Worm (Caenorhabditis elegans): ENCODE measurements around the gene C48B4.9.

Gene C48B4.9

DNA sequence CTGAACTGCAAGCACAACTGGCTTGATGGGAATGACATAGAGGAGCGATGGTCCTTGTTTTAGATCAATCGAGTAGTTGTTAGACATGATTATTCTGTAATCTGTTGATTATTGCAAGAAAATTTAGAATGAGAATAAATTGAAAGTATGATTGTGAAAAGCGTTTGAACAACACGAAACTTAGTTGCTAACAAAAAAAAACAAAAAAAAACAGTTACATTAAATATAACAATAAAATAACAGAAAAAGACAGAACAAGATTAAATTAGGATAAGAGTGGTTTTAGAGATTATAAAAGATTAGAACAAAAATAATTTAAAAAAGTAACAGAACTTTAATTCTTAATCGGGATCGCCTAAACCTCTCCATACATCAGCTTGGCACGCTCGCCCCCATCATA is at the start of gene C48B4.9:
Gene C48B4.9 (minus strand): TSS at position 101 of the 400 bp plus-strand sequence.
- no peak for TF ChIP-seq bed-3 (GFP tag; optimal IDR thresholded peaks at IDR 0.05)
- TF ChIP-seq mep-1 (tag; optimal IDR thresholded peaks at IDR 0.05), result no peak
- no peak for TF ChIP-seq cnd-1 (tag; optimal IDR thresholded peaks at IDR 0.05)
- TF ChIP-seq hlh-1 (tag; optimal IDR thresholded peaks at IDR 0.05), result no peak
- no peak for TF ChIP-seq tbx-8 (GFP tag; optimal IDR thresholded peaks at IDR 0.05)
- no peak for TF ChIP-seq ham-2 (GFP tag; optimal IDR thresholded peaks at IDR 0.05)
- TF ChIP-seq unc-39 (tag; optimal IDR thresholded peaks at IDR 0.05), result no peak
- no peak for TF ChIP-seq ceh-39 (tag; optimal IDR thresholded peaks at IDR 0.05)
- TF ChIP-seq unc-120 (tag; optimal IDR thresholded peaks at IDR 0.05; ENCODE audit: poor library complexity, severe bottlenecking), result no peak
- no peak for TF ChIP-seq ces-1 (GFP tag; optimal IDR thresholded peaks at IDR 0.05)
- no peak for TF ChIP-seq drap-1 (GFP tag; optimal IDR thresholded peaks at IDR 0.05)
- TF ChIP-seq elt-3 (tag; optimal IDR thresholded peaks at IDR 0.05), result no peak
- TF ChIP-seq mls-2 (tag; optimal IDR thresholded peaks at IDR 0.05), result no peak

- TF ChIP-seq nhr-237 (tag; optimal IDR thresholded peaks at IDR 0.05) (no peak), unc-62 (GFP tag; optimal IDR thresholded peaks at IDR 0.05) (no peak), zip-8 (tag; optimal IDR thresholded peaks at IDR 0.05) (no peak), ham-2 (GFP tag; optimal IDR thresholded peaks at IDR 0.05) (no peak), lin-32 (GFP tag; optimal IDR thresholded peaks at IDR 0.05) (no peak), unc-39 (tag; optimal IDR thresholded peaks at IDR 0.05) (no peak), lsy-2 (tag; optimal IDR thresholded peaks at IDR 0.05) (no peak), cnd-1 (tag; optimal IDR thresholded peaks at IDR 0.05) (no peak), snpc-4 (tag; optimal IDR thresholded peaks at IDR 0.05) (no peak), drap-1 (GFP tag; optimal IDR thresholded peaks at IDR 0.05) (no peak), tbx-8 (GFP tag; optimal IDR thresholded peaks at IDR 0.05) (no peak), pha-4 (tag; optimal IDR thresholded peaks at IDR 0.05) (no peak), ceh-83 (GFP tag; optimal IDR thresholded peaks at IDR 0.05) (no peak)
Observed at ce11 chrIII:9612097-9612496, 49.0 kb upstream of the C48B4.9 start, which contains the start of gene bbs-4. Gene bbs-4 (minus strand): TSS chrIII:9612197.

- TF ChIP-seq nhr-76 (tag; optimal IDR thresholded peaks at IDR 0.05) (no peak), lin-32 (GFP tag; optimal IDR thresholded peaks at IDR 0.05) (no peak), ceh-39 (tag; optimal IDR thresholded peaks at IDR 0.05) (no peak), nhr-237 (tag; optimal IDR thresholded peaks at IDR 0.05) (no peak), nhr-2 (tag; optimal IDR thresholded peaks at IDR 0.05) (no peak), zip-8 (tag; optimal IDR thresholded peaks at IDR 0.05) (no peak), mab-5 (tag; optimal IDR thresholded peaks at IDR 0.05) (no peak), elt-3 (tag; optimal IDR thresholded peaks at IDR 0.05) (no peak), lsy-2 (tag; optimal IDR thresholded peaks at IDR 0.05) (no peak)
Observed at ce11 chrIII:9608650-9609049, 45.5 kb upstream of the C48B4.9 start, which contains the start of gene clec-161. Gene clec-161 (minus strand): TSS chrIII:9608750.

DNA sequence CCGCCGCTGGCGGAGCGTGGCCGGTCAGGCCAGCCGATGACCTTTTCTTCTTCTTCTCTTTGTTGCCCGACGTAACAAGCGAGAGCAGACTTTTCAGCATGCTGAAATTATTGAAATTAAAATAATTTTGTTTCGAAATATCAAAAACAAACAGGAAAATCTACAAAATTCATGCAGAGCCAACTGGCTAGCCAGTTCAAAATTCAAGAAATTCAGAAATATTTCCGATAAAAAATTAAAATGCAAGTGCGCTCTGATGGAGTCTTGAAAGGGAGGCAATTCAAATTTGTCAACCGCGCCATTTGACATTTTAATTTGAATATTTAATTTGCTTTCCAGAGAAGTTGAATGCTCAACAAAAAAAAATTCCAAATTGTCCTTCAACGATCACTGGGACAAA is 37.5 kb upstream of the C48B4.9 start, which contains the start of gene F58A4.2:
Gene F58A4.2 (minus strand): TSS at position 101 of the 400 bp plus-strand sequence.
- TF ChIP-seq elt-1 (tag; optimal IDR thresholded peaks at IDR 0.05; ENCODE audit: borderline replicate concordance, insufficient read depth) (no peak), ceh-39 (tag; optimal IDR thresholded peaks at IDR 0.05) (no peak), ztf-11 (tag; optimal IDR thresholded peaks at IDR 0.05) (no peak), sem-2 (GFP tag; optimal IDR thresholded peaks at IDR 0.05) (no peak), unc-120 (tag; optimal IDR thresholded peaks at IDR 0.05; ENCODE audit: poor library complexity, severe bottlenecking) (no peak), mab-5 (tag; optimal IDR thresholded peaks at IDR 0.05) (no peak), M03D4.4 (tag; optimal IDR thresholded peaks at IDR 0.05) (no peak), flh-1 (GFP tag; optimal IDR thresholded peaks at IDR 0.05) (no peak), mls-2 (tag; optimal IDR thresholded peaks at IDR 0.05) (no peak), mep-1 (tag; optimal IDR thresholded peaks at IDR 0.05) (no peak), zip-8 (tag; optimal IDR thresholded peaks at IDR 0.05) (no peak), bed-3 (GFP tag; optimal IDR thresholded peaks at IDR 0.05) (no peak)

DNA sequence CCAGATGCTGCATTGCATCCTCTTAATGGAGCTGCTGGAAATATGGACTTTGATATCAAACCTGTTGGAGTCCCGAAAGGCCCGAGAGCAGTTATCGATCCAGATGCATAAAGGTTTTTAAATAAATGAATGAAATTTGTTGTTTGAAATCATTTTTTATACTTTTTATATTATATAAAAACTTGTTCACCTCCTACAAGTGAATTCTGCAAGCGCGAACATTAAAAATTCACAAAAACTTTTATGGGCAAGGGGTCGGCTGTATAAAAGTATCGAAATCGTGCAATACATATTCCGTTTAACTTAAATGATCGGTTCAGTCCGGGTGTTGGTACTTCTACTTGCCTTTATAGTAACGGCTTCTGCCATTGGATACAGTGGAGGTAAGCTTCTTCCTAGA is 35.0 kb upstream of the C48B4.9 start, which contains the start of gene F58A4.1:
Gene F58A4.1 (plus strand): TSS at position 301 of the 400 bp plus-strand sequence.
- TF ChIP-seq pha-4 (tag; optimal IDR thresholded peaks at IDR 0.05), result no peak
- no peak for TF ChIP-seq ceh-39 (tag; optimal IDR thresholded peaks at IDR 0.05)
- TF ChIP-seq unc-39 (tag; optimal IDR thresholded peaks at IDR 0.05), result no peak
- TF ChIP-seq mep-1 (tag; optimal IDR thresholded peaks at IDR 0.05), result no peak
- TF ChIP-seq sem-2 (GFP tag; optimal IDR thresholded peaks at IDR 0.05), result no peak
- TF ChIP-seq cnd-1 (tag; optimal IDR thresholded peaks at IDR 0.05), result no peak
- TF ChIP-seq ztf-11 (tag; optimal IDR thresholded peaks at IDR 0.05), result no peak
- TF ChIP-seq unc-120 (tag; optimal IDR thresholded peaks at IDR 0.05; ENCODE audit: poor library complexity, severe bottlenecking), result no peak
- no peak for TF ChIP-seq elt-1 (tag; optimal IDR thresholded peaks at IDR 0.05; ENCODE audit: borderline replicate concordance, insufficient read depth)
- no peak for TF ChIP-seq ham-2 (GFP tag; optimal IDR thresholded peaks at IDR 0.05)
- TF ChIP-seq nhr-237 (tag; optimal IDR thresholded peaks at IDR 0.05), result no peak
- TF ChIP-seq tbx-8 (GFP tag; optimal IDR thresholded peaks at IDR 0.05), result no peak
- no peak for TF ChIP-seq ceh-83 (GFP tag; optimal IDR thresholded peaks at IDR 0.05)
- no peak for TF ChIP-seq drap-1 (GFP tag; optimal IDR thresholded peaks at IDR 0.05)
- TF ChIP-seq lin-32 (GFP tag; optimal IDR thresholded peaks at IDR 0.05), result no peak
